Worm (Caenorhabditis elegans): Measurements from ENCODE around the gene nhr-30.

The nhr-30 gene

DNA sequence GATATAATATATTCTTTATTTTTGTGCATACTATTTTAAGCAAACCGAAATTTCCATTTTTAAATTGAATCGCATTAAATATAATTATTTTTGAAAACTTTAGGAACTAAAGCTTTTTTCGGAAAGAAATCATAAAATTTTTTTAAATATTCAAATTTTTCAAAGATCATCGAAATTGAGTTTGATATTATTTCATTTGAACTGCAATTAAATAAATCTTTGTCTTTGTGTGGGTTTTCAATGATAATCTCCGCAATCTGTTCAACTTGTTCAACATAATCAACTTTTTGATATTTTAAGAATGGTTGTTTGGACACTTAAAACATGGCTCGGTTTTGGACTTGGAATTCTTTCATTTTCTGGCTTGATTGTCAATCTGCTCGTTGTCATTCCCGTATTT lies 35.8 kb upstream of the nhr-30 start, which contains the start of gene srx-2:
Gene srx-2, plus strand, starts transcription at position 301 of the 400 bp plus-strand sequence.
- TF ChIP-seq ets-4 (GFP tag; optimal IDR thresholded peaks at IDR 0.05) = no peak
- TF ChIP-seq dpl-1 (GFP tag; optimal IDR thresholded peaks at IDR 0.05) = no peak
- no peak for TF ChIP-seq ama-1 (optimal IDR thresholded peaks at IDR 0.05)
- TF ChIP-seq ama-1 (GFP tag; optimal IDR thresholded peaks at IDR 0.05) = no peak
- no peak for TF ChIP-seq hsf-1 (GFP tag; IDR thresholded peaks at IDR 0.05)
- TF ChIP-seq snpc-1.1 (tag; optimal IDR thresholded peaks at IDR 0.05; ENCODE audit: insufficient read depth) = no peak
- TF ChIP-seq B0336.3 (GFP tag; IDR thresholded peaks at IDR 0.05) = no peak
- no peak for TF ChIP-seq ekl-4 (GFP tag; IDR thresholded peaks at IDR 0.05)
- no peak for TF ChIP-seq F52B5.7 (tag; optimal IDR thresholded peaks at IDR 0.05)
- no peak for TF ChIP-seq gei-17 (GFP tag; optimal IDR thresholded peaks at IDR 0.05)
- TF ChIP-seq ZK185.1 (tag; optimal IDR thresholded peaks at IDR 0.05; ENCODE audit: poor library complexity, severe bottlenecking) = no peak
- no peak for TF ChIP-seq F33H1.4 (GFP tag; IDR thresholded peaks at IDR 0.05)
- no peak for TF ChIP-seq ztf-18 (tag; optimal IDR thresholded peaks at IDR 0.05)
- TF ChIP-seq ztf-26 (tag; optimal IDR thresholded peaks at IDR 0.05) = no peak
- no peak for TF ChIP-seq F22D6.2 (tag; optimal IDR thresholded peaks at IDR 0.05)
- no peak for TF ChIP-seq madf-10 (tag; optimal IDR thresholded peaks at IDR 0.05)
- TF ChIP-seq ceh-27 (GFP tag; optimal IDR thresholded peaks at IDR 0.05) = no peak
- no peak for TF ChIP-seq F10E7.11 (tag; optimal IDR thresholded peaks at IDR 0.05)
- no peak for TF ChIP-seq nfya-2 (GFP tag; IDR thresholded peaks at IDR 0.05)

DNA sequence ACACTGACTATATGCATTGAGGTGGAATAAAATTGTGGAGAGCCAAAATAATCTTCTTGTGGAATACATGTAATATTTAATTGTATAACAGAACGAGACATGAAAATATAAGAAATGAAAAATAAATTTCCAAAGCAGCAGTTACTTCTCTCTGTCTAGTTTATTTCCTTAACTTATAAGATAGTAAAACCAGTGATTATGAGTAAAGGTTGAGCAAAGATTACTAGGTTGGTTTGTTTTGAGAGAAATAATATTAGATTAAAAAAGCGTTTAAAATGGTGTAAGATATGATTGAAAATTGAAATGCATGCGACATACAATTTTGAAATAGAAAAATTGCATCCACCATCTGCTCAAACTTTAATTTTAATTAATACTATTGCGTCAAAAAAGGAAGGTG lies 31.2 kb upstream of the nhr-30 start, which contains the start of gene srh-201:
Gene srh-201, minus strand, starts transcription at position 101 of the 400 bp plus-strand sequence.
- TF ChIP-seq unc-62 (GFP tag; optimal IDR thresholded peaks at IDR 0.05) = no peak
- TF ChIP-seq nhr-27 (tag; optimal IDR thresholded peaks at IDR 0.05) = no peak
- TF ChIP-seq snpc-1.1 (tag; optimal IDR thresholded peaks at IDR 0.05; ENCODE audit: insufficient read depth) = no peak
- TF ChIP-seq snpc-1.3 (tag; optimal IDR thresholded peaks at IDR 0.05; ENCODE audit: insufficient read depth) = no peak
- TF ChIP-seq tbx-9 (tag; optimal IDR thresholded peaks at IDR 0.05; ENCODE audit: borderline replicate concordance) = no peak
- no peak for TF ChIP-seq K11D2.4 (GFP tag; IDR thresholded peaks at IDR 0.05)
- no peak for TF ChIP-seq Y53F4B.3 (GFP tag; IDR thresholded peaks at IDR 0.05)
- no peak for TF ChIP-seq B0019.2 (GFP tag; conservative IDR thresholded peaks at IDR 0.05)

DNA sequence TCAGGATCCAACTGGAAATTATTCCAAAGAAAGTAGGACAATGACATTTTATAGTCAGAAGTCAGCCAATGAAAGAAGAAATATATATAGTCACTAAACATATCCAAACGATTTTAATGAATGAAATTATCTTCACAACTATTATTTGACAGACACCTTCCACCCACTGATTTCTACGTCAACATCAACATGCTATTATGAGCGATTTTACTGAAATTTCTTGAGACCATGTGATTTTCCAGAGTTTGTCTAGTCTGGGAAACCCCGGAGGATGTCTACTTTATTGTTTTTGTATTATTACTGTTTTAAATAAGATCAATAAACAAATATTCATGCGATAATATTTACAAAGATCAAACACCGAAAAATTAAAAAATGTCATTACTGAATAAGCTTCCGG lies 29.4 kb upstream of the nhr-30 start, which contains the start of gene srt-18:
Gene srt-18, minus strand, starts transcription at position 101 of the 400 bp plus-strand sequence.
- TF ChIP-seq madf-8 (GFP tag; conservative IDR thresholded peaks at IDR 0.05) (no peak), F39B2.1 (GFP tag; IDR thresholded peaks at IDR 0.05) (no peak), F22D6.2 (tag; optimal IDR thresholded peaks at IDR 0.05) (no peak), ceh-27 (GFP tag; optimal IDR thresholded peaks at IDR 0.05) (no peak), cebp-1 (GFP tag; IDR thresholded peaks at IDR 0.05) (no peak), cebp-1 (tag; optimal IDR thresholded peaks at IDR 0.05) (no peak), Y53F4B.3 (GFP tag; IDR thresholded peaks at IDR 0.05) (no peak), egl-44 (GFP tag; IDR thresholded peaks at IDR 0.05) (no peak)

DNA sequence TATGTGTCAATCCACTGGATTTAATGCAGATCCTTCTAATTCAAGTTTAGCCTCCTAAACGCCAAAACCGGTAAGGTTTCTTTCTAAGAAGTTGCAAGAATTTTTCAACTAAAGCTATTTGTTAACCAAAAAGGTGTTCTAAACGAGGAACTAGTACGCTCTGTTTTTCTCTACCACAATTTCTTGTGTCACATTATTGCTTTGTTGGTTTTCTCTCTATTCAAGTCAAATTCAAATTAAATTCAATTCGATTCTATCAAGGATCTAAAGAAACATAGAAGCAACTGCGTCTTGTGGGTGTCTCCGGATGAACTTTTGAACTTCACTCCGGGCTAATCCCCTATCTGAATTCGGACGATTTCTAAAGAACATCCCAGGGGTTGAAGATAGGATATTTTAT lies 28.5 kb upstream of the nhr-30 start, which contains the start of gene oac-40:
Gene oac-40, plus strand, starts transcription at position 301 of the 400 bp plus-strand sequence.
- TF ChIP-seq hmg-20 (GFP tag; IDR thresholded peaks at IDR 0.05) = no peak
- TF ChIP-seq mxl-1 (tag; optimal IDR thresholded peaks at IDR 0.05) = no peak
- TF ChIP-seq akir-1 (GFP tag; optimal IDR thresholded peaks at IDR 0.05) = no peak
- no peak for TF ChIP-seq chd-7 (tag; optimal IDR thresholded peaks at IDR 0.05)
- no peak for TF ChIP-seq egl-44 (GFP tag; IDR thresholded peaks at IDR 0.05)
- TF ChIP-seq ztf-28 (GFP tag; IDR thresholded peaks at IDR 0.05) = no peak
